Fruit fly (Drosophila melanogaster) whole organism, embryonic: ENCODE measurements around the gene BHD.
A peak's percentile ranks its signal among the peaks of the same experiment; 100 is the strongest.

Experiments
- Abd-B ChIP-seq: fragments of 200-800 bp; sonication (Bioruptor generic); optimal IDR thresholded peaks from 2 replicates; lab custom pipeline; 2018; ENCODE audit warnings: missing biosample characterization, mild to moderate bottlenecking, missing genetic modification characterization, moderate library complexity
- Asciz ChIP-seq: fragments of 200-800 bp; sonication (Bioruptor generic); optimal IDR thresholded peaks from 2 replicates; lab custom pipeline; 2017; ENCODE audit warnings: missing biosample characterization, mild to moderate bottlenecking, missing genetic modification characterization, missing genetic modification reagents
- Bdp1 ChIP-seq: fragments of 200-800 bp; sonication (Bioruptor generic); optimal IDR thresholded peaks from 3 replicates; lab custom pipeline; 2016; ENCODE audit warnings: missing biosample characterization, missing genetic modification characterization
- Bgb ChIP-seq: fragments of 200-800 bp; sonication (Bioruptor generic); IDR thresholded peaks from 2 replicates; pipeline ENCODE4 v1.3.6; 2022; ENCODE audit warnings: missing biosample characterization, missing genetic modification characterization; ENCODE audit not compliant: partially characterized antibody
- CG11696 ChIP-seq: fragments of 200-800 bp; sonication (Bioruptor generic); IDR thresholded peaks from 2 replicates; pipeline ENCODE4 v1.3.6; 2022; ENCODE audit warnings: missing biosample characterization, missing genetic modification characterization
- CG12942 ChIP-seq: fragments of 200-800 bp; sonication (Bioruptor generic); optimal IDR thresholded peaks from 3 replicates; lab custom pipeline; 2016; ENCODE audit warnings: missing biosample characterization, missing genetic modification characterization
- CG13287 ChIP-seq: fragments of 200-800 bp; sonication (Bioruptor generic); IDR thresholded peaks from 2 replicates; pipeline ENCODE4 v1.3.6; 2022; ENCODE audit warnings: missing biosample characterization, missing genetic modification characterization; ENCODE audit not compliant: partially characterized antibody
- CG14965 ChIP-seq: fragments of 200-800 bp; sonication (Bioruptor generic); optimal IDR thresholded peaks from 2 replicates; lab custom pipeline; 2016; ENCODE audit warnings: missing biosample characterization, missing genetic modification characterization, borderline replicate concordance
- CG16779 ChIP-seq: fragments of 200-800 bp; sonication (Bioruptor generic); IDR thresholded peaks from 2 replicates; pipeline ENCODE4 v1.3.6; 2022; ENCODE audit warnings: missing biosample characterization, missing genetic modification characterization
- CG17385 ChIP-seq: fragments of 200-800 bp; sonication (Bioruptor generic); optimal IDR thresholded peaks from 3 replicates; lab custom pipeline; 2018; ENCODE audit warnings: missing biosample characterization, mild to moderate bottlenecking, missing genetic modification characterization
- CG17912 ChIP-seq: fragments of 200-800 bp; sonication (Bioruptor generic); optimal IDR thresholded peaks from 2 replicates; lab custom pipeline; 2018; ENCODE audit warnings: missing biosample characterization, mild to moderate bottlenecking, missing genetic modification characterization
- CG2199 ChIP-seq: fragments of 200-800 bp; sonication (Bioruptor generic); IDR thresholded peaks from 3 replicates; pipeline ENCODE4 v1.3.6; 2022; ENCODE audit warnings: missing biosample characterization, missing genetic modification characterization
- CG3065 ChIP-seq: fragments of 200-800 bp; sonication (Bioruptor generic); optimal IDR thresholded peaks from 2 replicates; lab custom pipeline; 2016; ENCODE audit warnings: missing biosample characterization, missing genetic modification characterization
- CG32532 ChIP-seq: fragments of 200-800 bp; sonication (Bioruptor generic); IDR thresholded peaks from 2 replicates; pipeline ENCODE4 v1.3.6; 2022; ENCODE audit warnings: missing biosample characterization, missing genetic modification characterization
- CG34224 ChIP-seq: fragments of 200-800 bp; sonication (Bioruptor generic); IDR thresholded peaks from 3 replicates; pipeline ENCODE4 v1.3.6; 2022; ENCODE audit warnings: missing biosample characterization, missing genetic modification characterization; ENCODE audit not compliant: partially characterized antibody
- CG4328 ChIP-seq: fragments of 200-800 bp; sonication (Bioruptor generic); optimal IDR thresholded peaks from 3 replicates; lab custom pipeline; 2017; ENCODE audit warnings: missing biosample characterization, missing genetic modification reagents, missing genetic modification characterization
- CG4854 ChIP-seq: fragments of 200-800 bp; sonication (Bioruptor generic); optimal IDR thresholded peaks from 2 replicates; lab custom pipeline; 2016; ENCODE audit warnings: missing biosample characterization, missing genetic modification characterization, inconsistent platforms
- CG8089 ChIP-seq: fragments of 200-800 bp; sonication (Bioruptor generic); optimal IDR thresholded peaks from 3 replicates; lab custom pipeline; 2016; ENCODE audit warnings: missing biosample characterization, missing genetic modification characterization
- CG8478 ChIP-seq: fragments of >200 bp; optimal IDR thresholded peaks from 2 replicates; lab custom pipeline; 2018
- CG8944 ChIP-seq: fragments of 200-800 bp; sonication (Bioruptor generic); optimal IDR thresholded peaks from 3 replicates; lab custom pipeline; 2016; ENCODE audit warnings: missing biosample characterization, missing genetic modification characterization
- CG9727 ChIP-seq: fragments of 200-800 bp; sonication (Bioruptor generic); optimal IDR thresholded peaks from 3 replicates; lab custom pipeline; 2017; ENCODE audit warnings: missing biosample characterization, mild to moderate bottlenecking, missing genetic modification characterization
- CTCF ChIP-seq: fragments of 200-800 bp; sonication (Bioruptor generic); optimal IDR thresholded peaks from 2 replicates; lab custom pipeline; 2017; ENCODE audit warnings: missing biosample characterization, mild to moderate bottlenecking, missing genetic modification characterization, moderate library complexity
- CkIIα-i1 ChIP-seq: fragments of 200-800 bp; sonication (Bioruptor generic); IDR thresholded peaks from 2 replicates; pipeline ENCODE4 v1.3.6; 2022; ENCODE audit warnings: missing biosample characterization, missing genetic modification characterization
- D ChIP-seq, 2 experiments: fragments of 200-800 bp in 1 of 2; fragments of >200 bp in 1 of 2; sonication (Bioruptor generic) in 1 of 2; optimal IDR thresholded peaks; 2 replicates in 1 of 2; 3 replicates in 1 of 2; lab custom pipeline; 2017; ENCODE audit warnings: mild to moderate bottlenecking in 1 of 2, missing biosample characterization in 1 of 2, missing genetic modification characterization in 1 of 2, missing genetic modification reagents in 1 of 2
- Dad ChIP-seq: fragments of 200-800 bp; sonication (Bioruptor generic); optimal IDR thresholded peaks from 3 replicates; lab custom pipeline; 2016; ENCODE audit warnings: missing biosample characterization, missing genetic modification characterization
- Deaf1 ChIP-seq: fragments of 200-800 bp; optimal IDR thresholded peaks from 3 replicates; lab custom pipeline; 2019; ENCODE audit warnings: missing biosample characterization, mild to moderate bottlenecking, missing genetic modification characterization, moderate library complexity
- Dek ChIP-seq: fragments of 200-800 bp; sonication (Bioruptor generic); optimal IDR thresholded peaks from 3 replicates; lab custom pipeline; 2019; ENCODE audit warnings: missing biosample characterization, mild to moderate bottlenecking, missing genetic modification characterization, moderate library complexity
- Jarid2 ChIP-seq: fragments of 200-800 bp; sonication (Bioruptor generic); optimal IDR thresholded peaks from 3 replicates; lab custom pipeline; 2017; ENCODE audit warnings: mild to moderate bottlenecking, missing biosample characterization, missing genetic modification reagents, missing genetic modification characterization
- Mes4 ChIP-seq: fragments of 200-800 bp; sonication (Bioruptor generic); optimal IDR thresholded peaks from 2 replicates; lab custom pipeline; 2016; ENCODE audit warnings: missing biosample characterization, missing genetic modification characterization
- NC2β ChIP-seq: fragments of 200-800 bp; sonication (Bioruptor generic); optimal IDR thresholded peaks from 2 replicates; lab custom pipeline; 2016; ENCODE audit warnings: missing biosample characterization, missing genetic modification characterization
- Neu2 ChIP-seq: fragments of 200-800 bp; sonication (Bioruptor generic); optimal IDR thresholded peaks from 3 replicates; lab custom pipeline; 2016; ENCODE audit warnings: missing biosample characterization, missing genetic modification characterization, borderline replicate concordance
- NfI ChIP-seq: fragments of 200-800 bp; sonication (Bioruptor generic); optimal IDR thresholded peaks from 3 replicates; lab custom pipeline; 2018; ENCODE audit warnings: missing biosample characterization, mild to moderate bottlenecking, missing genetic modification characterization, moderate library complexity
- Sox102F ChIP-seq: fragments of 200-800 bp; sonication (Bioruptor generic); optimal IDR thresholded peaks from 2 replicates; lab custom pipeline; 2018; ENCODE audit warnings: missing biosample characterization, mild to moderate bottlenecking, missing genetic modification characterization, moderate library complexity
- Spps ChIP-seq: fragments of 200-800 bp; sonication (Bioruptor generic); optimal IDR thresholded peaks from 2 replicates; lab custom pipeline; 2018; ENCODE audit warnings: missing biosample characterization, mild to moderate bottlenecking, missing genetic modification characterization
- abd-A ChIP-seq: fragments of 200-800 bp; sonication (Bioruptor generic); optimal IDR thresholded peaks from 3 replicates; lab custom pipeline; 2019; ENCODE audit warnings: missing biosample characterization, mild to moderate bottlenecking, missing genetic modification characterization, moderate library complexity
- bigmax ChIP-seq: fragments of 200-800 bp; sonication (Bioruptor generic); optimal IDR thresholded peaks from 2 replicates; lab custom pipeline; 2018; ENCODE audit warnings: missing biosample characterization, mild to moderate bottlenecking, missing genetic modification characterization
- dati ChIP-seq: fragments of 200-800 bp; sonication (Bioruptor generic); IDR thresholded peaks from 2 replicates; pipeline ENCODE4 v1.3.6; 2022; ENCODE audit warnings: missing biosample characterization, missing genetic modification characterization
- dpn ChIP-seq, 2 experiments: fragments of 200-800 bp; sonication (Bioruptor generic); optimal IDR thresholded peaks; 3 replicates each; lab custom pipeline; 2016; ENCODE audit warnings: missing biosample characterization in 2 of 2, missing genetic modification characterization in 2 of 2
- emc ChIP-seq: fragments of 200-800 bp; sonication (Bioruptor generic); optimal IDR thresholded peaks from 2 replicates; lab custom pipeline; 2016; ENCODE audit warnings: missing biosample characterization, missing genetic modification characterization
- gfzf ChIP-seq: fragments of 200-800 bp; sonication (Bioruptor generic); optimal IDR thresholded peaks from 2 replicates; lab custom pipeline; 2016; ENCODE audit warnings: missing biosample characterization, mild to moderate bottlenecking, missing genetic modification characterization, moderate library complexity
- insv ChIP-seq, 2 experiments: fragments of 200-800 bp; sonication (Bioruptor generic); optimal IDR thresholded peaks; 3 replicates each; lab custom pipeline; 2016 to 2018; ENCODE audit warnings: missing biosample characterization in 2 of 2, missing genetic modification characterization in 2 of 2
- lab ChIP-seq: fragments of 200-800 bp; sonication (Bioruptor generic); optimal IDR thresholded peaks from 3 replicates; lab custom pipeline; 2017; ENCODE audit warnings: missing biosample characterization, missing genetic modification characterization, mild to moderate bottlenecking, moderate library complexity, missing genetic modification reagents
- lilli ChIP-seq: fragments of 200-800 bp; sonication (Bioruptor generic); optimal IDR thresholded peaks from 3 replicates; lab custom pipeline; 2016; ENCODE audit warnings: missing biosample characterization, missing genetic modification characterization
- mld ChIP-seq: fragments of 200-800 bp; sonication (Bioruptor generic); IDR thresholded peaks from 3 replicates; pipeline ENCODE4 v1.3.6; 2022; ENCODE audit warnings: missing biosample characterization, missing genetic modification characterization; ENCODE audit not compliant: partially characterized antibody
- peb ChIP-seq: fragments of 200-800 bp; sonication (Bioruptor generic); IDR thresholded peaks from 2 replicates; pipeline ENCODE4 v1.3.6; 2022; ENCODE audit warnings: missing biosample characterization, missing genetic modification characterization
- repo ChIP-seq: fragments of 200-800 bp; sonication (Bioruptor generic); optimal IDR thresholded peaks from 2 replicates; lab custom pipeline; 2016; ENCODE audit warnings: missing biosample characterization, missing genetic modification characterization
- slp2 ChIP-seq: fragments of 200-800 bp; sonication (Bioruptor generic); optimal IDR thresholded peaks from 2 replicates; lab custom pipeline; 2016; ENCODE audit warnings: missing biosample characterization, missing genetic modification characterization
- sr ChIP-seq: fragments of 200-800 bp; sonication (Bioruptor generic); IDR thresholded peaks from 3 replicates; pipeline ENCODE4 v1.3.6; 2022; ENCODE audit warnings: missing biosample characterization, missing genetic modification characterization
- tll ChIP-seq, 2 experiments: fragments of 200-800 bp in 1 of 2; fragments of >200 bp in 1 of 2; sonication (Bioruptor generic) in 1 of 2; optimal IDR thresholded peaks; 2 replicates each; lab custom pipeline; 2017 to 2019; ENCODE audit warnings: missing biosample characterization in 2 of 2, missing genetic modification characterization in 2 of 2, mild to moderate bottlenecking in 1 of 2, moderate library complexity in 1 of 2
- vfl ChIP-seq: fragments of 200-800 bp; sonication (Bioruptor generic); optimal IDR thresholded peaks from 2 replicates; lab custom pipeline; 2016; ENCODE audit warnings: missing biosample characterization, missing genetic modification characterization

BHD gene

DNA sequence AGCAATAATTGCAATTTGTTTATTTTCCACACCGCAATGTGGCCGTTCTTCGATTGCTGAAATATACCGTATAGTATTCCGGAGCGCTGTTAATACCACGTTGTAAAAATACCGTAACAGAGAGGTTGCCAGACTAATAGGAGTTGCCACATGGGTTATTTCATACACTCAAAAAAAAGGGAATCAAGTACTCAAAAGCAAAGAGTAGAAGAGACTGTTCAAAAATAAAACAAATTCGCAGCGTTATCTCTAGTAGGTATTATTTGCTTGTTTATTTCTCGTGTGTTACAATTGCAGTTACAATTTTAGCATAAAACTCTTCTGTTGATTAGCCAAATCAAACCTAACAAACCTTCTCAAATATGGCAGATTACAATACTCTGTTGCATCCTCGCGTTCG, 12.1 kb downstream of the BHD start, which contains the start of gene MED4 (continued):
- no peak for TF ChIP-seq CG11696 (GFP tag; lab: Robert Waterston, UW)
- TF ChIP-seq CG17912 (GFP tag; lab: Kevin White, UChicago) = no peak
- TF ChIP-seq CG8089 (GFP tag; lab: Kevin White, UChicago) = peak; percentile 81
- no peak for TF ChIP-seq tll (GFP tag; optimal IDR thresholded peaks at IDR 0.05; lab: Kevin White, UChicago)
- TF ChIP-seq Mes4 (GFP tag; lab: Kevin White, UChicago) = peak; percentile 74
- TF ChIP-seq bigmax = no peak
- TF ChIP-seq CG32532 (GFP tag; lab: Robert Waterston, UW) = peak; percentile 90
- TF ChIP-seq dati (GFP tag; lab: Robert Waterston, UW) = peak; percentile 18; the same call in 1 of the 2 replicates
- peak; percentile 74 for TF ChIP-seq CG9727 (GFP tag; lab: Kevin White, UChicago)
- peak; percentile 37; the same call in 1 of the 2 replicates for TF ChIP-seq peb (GFP tag; lab: Robert Waterston, UW)
- peak; percentile 96 for TF ChIP-seq gfzf (GFP tag; lab: Kevin White, UChicago)
- peak; percentile 86 to 92 for TF ChIP-seq dpn (GFP tag; optimal IDR thresholded peaks at IDR 0.05; lab: Kevin White, UChicago)
- no peak for TF ChIP-seq Spps (tag; lab: Kevin White, UChicago)
- TF ChIP-seq D (optimal IDR thresholded peaks at IDR 0.05; lab: Kevin White, UChicago) = no peak
- TF ChIP-seq D (GFP tag; optimal IDR thresholded peaks at IDR 0.05; lab: Kevin White, UChicago) = peak; percentile 1
- peak; percentile 87 for TF ChIP-seq CG8944 (GFP tag; lab: Kevin White, UChicago)
- peak; percentile 69 for TF ChIP-seq CG4854
- peak; percentile 58 for TF ChIP-seq CG3065 (GFP tag; lab: Kevin White, UChicago)
- peak; percentile 21; the same call in 1 of the 2 replicates for TF ChIP-seq CG13287 (GFP tag; lab: Robert Waterston, UW)
- TF ChIP-seq CkIIα-i1 = no peak
- peak; percentile 56 for TF ChIP-seq Abd-B (GFP tag; lab: Kevin White, UChicago)
- peak; percentile 86 for TF ChIP-seq lab (GFP tag; lab: Kevin White, UChicago)
- TF ChIP-seq NfI (GFP tag; lab: Kevin White, UChicago) = peak; percentile 82
- TF ChIP-seq NC2β = peak; percentile 89
- TF ChIP-seq CG8478 (lab: Kevin White, UChicago) = no peak
- TF ChIP-seq vfl (GFP tag; lab: Kevin White, UChicago) = peak; percentile 51
- TF ChIP-seq Jarid2 (GFP tag; lab: Kevin White, UChicago) = no peak
- peak; percentile 24 for TF ChIP-seq CTCF (GFP tag; lab: Kevin White, UChicago)
- TF ChIP-seq CG12942 (GFP tag; lab: Kevin White, UChicago) = peak; percentile 83
- TF ChIP-seq Sox102F = peak; percentile 75
- TF ChIP-seq Deaf1 = peak; percentile 37
- peak; percentile 42 for TF ChIP-seq Bgb (GFP tag; lab: Robert Waterston, UW)
- TF ChIP-seq Dek = peak; percentile 81
- peak; percentile 38 for TF ChIP-seq Bdp1 (GFP tag; lab: Kevin White, UChicago)
- peak; percentile 59 for TF ChIP-seq emc (GFP tag; lab: Kevin White, UChicago)
- no peak for TF ChIP-seq CG4328
- TF ChIP-seq CG14965 = no peak
- TF ChIP-seq Asciz (GFP tag; lab: Kevin White, UChicago) = peak; percentile 61
- 0 out of 3 replicates have a peak, but pooled peaks have one; percentile 24 for TF ChIP-seq sr (GFP tag; lab: Robert Waterston, UW)
- TF ChIP-seq lilli (GFP tag; lab: Kevin White, UChicago) = peak; percentile 89
- peak; percentile 83 for TF ChIP-seq repo (GFP tag; lab: Kevin White, UChicago)
- peak; percentile 61 for TF ChIP-seq Dad (GFP tag; lab: Kevin White, UChicago)
- peak in 1 of 2 experiments; percentile 17 for TF ChIP-seq insv (GFP tag; optimal IDR thresholded peaks at IDR 0.05; lab: Kevin White, UChicago)
- peak; percentile 67 for TF ChIP-seq CG17385 (GFP tag; lab: Kevin White, UChicago)
- TF ChIP-seq CG34224 (GFP tag; lab: Robert Waterston, UW) = peak; percentile 18; the same call in 1 of the 3 replicates
- TF ChIP-seq Neu2 (GFP tag; lab: Kevin White, UChicago) = peak; percentile 47
- no peak for TF ChIP-seq mld (GFP tag; lab: Robert Waterston, UW)
- TF ChIP-seq CG16779 (GFP tag; lab: Robert Waterston, UW) = peak; percentile 79
- TF ChIP-seq abd-A = no peak
- TF ChIP-seq slp2 = peak; percentile 54
- TF ChIP-seq CG2199 (GFP tag; lab: Robert Waterston, UW) = peak; percentile 70; the same call in 2 of the 3 replicates
